Worm (Caenorhabditis elegans) whole organism, L3 larva: ENCODE results near the gene dhhc-9.

Experiments used
- R02D3.7 ChIP-seq: fragments of 150-350 bp; optimal IDR thresholded peaks from 2 replicates; lab custom pipeline; 2014; ENCODE audit warnings: missing biosample characterization, missing genetic modification characterization
- aly-2 ChIP-seq: fragments of 150-350 bp; optimal IDR thresholded peaks from 2 replicates; lab custom pipeline; 2014; ENCODE audit warnings: missing biosample characterization, missing genetic modification characterization
- ama-1 ChIP-seq: fragments of 150-350 bp; optimal IDR thresholded peaks from 2 replicates; lab custom pipeline; 2018
- ceh-16 ChIP-seq: sonication (generic microtip); optimal IDR thresholded peaks from 2 replicates; lab custom pipeline; 2017; ENCODE audit warnings: missing biosample characterization, missing genetic modification characterization
- ceh-28 ChIP-seq: fragments of 150-350 bp; optimal IDR thresholded peaks from 2 replicates; lab custom pipeline; 2014; ENCODE audit warnings: missing biosample characterization, missing genetic modification reagents, missing genetic modification characterization
- ceh-82 ChIP-seq: fragments of 150-350 bp; optimal IDR thresholded peaks from 2 replicates; lab custom pipeline; 2014; ENCODE audit warnings: missing biosample characterization, missing genetic modification characterization
- ceh-9 ChIP-seq: sonication (generic microtip); optimal IDR thresholded peaks from 2 replicates; lab custom pipeline; 2018; ENCODE audit warnings: missing biosample characterization, missing genetic modification characterization
- daf-12 ChIP-seq: fragments of 150-350 bp; optimal IDR thresholded peaks from 2 replicates; lab custom pipeline; 2014; ENCODE audit warnings: missing biosample characterization, missing genetic modification reagents, missing genetic modification characterization
- egl-5 ChIP-seq: fragments of 150-350 bp; optimal IDR thresholded peaks from 2 replicates; lab custom pipeline; 2017; ENCODE audit warnings: missing biosample characterization, missing genetic modification reagents, missing genetic modification characterization, inconsistent platforms
- elt-1 ChIP-seq: fragments of 150-350 bp; optimal IDR thresholded peaks from 2 replicates; lab custom pipeline; 2014; ENCODE audit warnings: missing biosample characterization, missing genetic modification characterization
- elt-2 ChIP-seq: sonication (generic microtip); optimal IDR thresholded peaks from 2 replicates; lab custom pipeline; 2016; ENCODE audit warnings: missing genetic modification reagents, mild to moderate bottlenecking, missing genetic modification characterization, missing compliant biosample characterization
- eor-1 ChIP-seq, 2 experiments: fragments of 150-350 bp; optimal IDR thresholded peaks; 2 replicates each; lab custom pipeline; 2014 to 2018; ENCODE audit warnings: missing biosample characterization in 2 of 2, missing genetic modification characterization in 2 of 2
- fkh-10 ChIP-seq: sonication (generic microtip); optimal IDR thresholded peaks from 2 replicates; lab custom pipeline; 2017; ENCODE audit warnings: missing biosample characterization, missing genetic modification reagents, missing genetic modification characterization
- fkh-2 ChIP-seq: fragments of 150-350 bp; optimal IDR thresholded peaks from 2 replicates; lab custom pipeline; 2014; ENCODE audit warnings: missing biosample characterization, missing genetic modification reagents, missing genetic modification characterization
- fos-1 ChIP-seq: fragments of 150-350 bp; optimal IDR thresholded peaks from 2 replicates; lab custom pipeline; 2014; ENCODE audit warnings: missing biosample characterization, missing genetic modification characterization
- hmg-11 ChIP-seq: sonication (generic microtip); optimal IDR thresholded peaks from 2 replicates; lab custom pipeline; 2016; ENCODE audit warnings: missing genetic modification characterization, missing compliant biosample characterization
- jun-1 ChIP-seq: fragments of 150-350 bp; optimal IDR thresholded peaks from 2 replicates; lab custom pipeline; 2014; ENCODE audit warnings: missing biosample characterization, missing genetic modification reagents, missing genetic modification characterization
- lin-15B ChIP-seq: fragments of 150-350 bp; optimal IDR thresholded peaks from 2 replicates; lab custom pipeline; 2014; ENCODE audit warnings: missing biosample characterization, missing genetic modification characterization
- lin-39 ChIP-seq: fragments of 150-350 bp; optimal IDR thresholded peaks from 2 replicates; lab custom pipeline; 2018; ENCODE audit warnings: missing biosample characterization, missing genetic modification reagents, missing genetic modification characterization
- mdl-1 ChIP-seq: fragments of 150-350 bp; optimal IDR thresholded peaks from 2 replicates; lab custom pipeline; 2014; ENCODE audit warnings: missing biosample characterization, missing genetic modification characterization
- nfya-1 ChIP-seq: sonication (generic microtip); optimal IDR thresholded peaks from 2 replicates; lab custom pipeline; 2017; ENCODE audit warnings: missing genetic modification characterization, mild to moderate bottlenecking, missing compliant biosample characterization, antibody characterized with exemption, moderate library complexity; ENCODE audit not compliant: insufficient read depth
- nhr-11 ChIP-seq: fragments of 150-350 bp; optimal IDR thresholded peaks from 2 replicates; lab custom pipeline; 2014; ENCODE audit warnings: missing biosample characterization, missing genetic modification characterization
- nhr-12 ChIP-seq: fragments of 150-350 bp; optimal IDR thresholded peaks from 2 replicates; lab custom pipeline; 2014; ENCODE audit warnings: missing biosample characterization, missing genetic modification characterization
- nhr-23 ChIP-seq: fragments of 150-350 bp; optimal IDR thresholded peaks from 2 replicates; lab custom pipeline; 2014; ENCODE audit warnings: missing biosample characterization, missing genetic modification reagents, missing genetic modification characterization
- nhr-25 ChIP-seq: sonication (generic microtip); optimal IDR thresholded peaks from 2 replicates; lab custom pipeline; 2017; ENCODE audit warnings: missing biosample characterization, missing genetic modification characterization
- nhr-28 ChIP-seq: fragments of 150-350 bp; optimal IDR thresholded peaks from 2 replicates; lab custom pipeline; 2014; ENCODE audit warnings: missing biosample characterization, missing genetic modification characterization
- nhr-43 ChIP-seq: sonication (generic microtip); optimal IDR thresholded peaks from 2 replicates; lab custom pipeline; 2016; ENCODE audit warnings: mild to moderate bottlenecking, missing genetic modification characterization, missing compliant biosample characterization; ENCODE audit not compliant: poor library complexity, severe bottlenecking
- nhr-76 ChIP-seq: fragments of 150-350 bp; sonication (generic microtip); optimal IDR thresholded peaks from 5 replicates; lab custom pipeline; 2014; ENCODE audit warnings: missing biosample characterization, missing genetic modification characterization
- nhr-77 ChIP-seq: fragments of 150-350 bp; optimal IDR thresholded peaks from 2 replicates; lab custom pipeline; 2014; ENCODE audit warnings: missing biosample characterization, missing genetic modification characterization
- pha-4 ChIP-seq: fragments of 150-350 bp; optimal IDR thresholded peaks from 2 replicates; lab custom pipeline; 2014; ENCODE audit warnings: missing biosample characterization, missing genetic modification reagents, missing genetic modification characterization
- pqm-1 ChIP-seq: fragments of 150-350 bp; optimal IDR thresholded peaks from 2 replicates; lab custom pipeline; 2017; ENCODE audit warnings: missing biosample characterization, missing genetic modification characterization, inconsistent platforms
- sea-2 ChIP-seq: fragments of 150-350 bp; sonication (generic microtip); optimal IDR thresholded peaks from 4 replicates; lab custom pipeline; 2014; ENCODE audit warnings: missing biosample characterization, missing genetic modification reagents, missing genetic modification characterization
- skn-1 ChIP-seq: fragments of 150-350 bp; optimal IDR thresholded peaks from 2 replicates; lab custom pipeline; 2014; ENCODE audit warnings: missing biosample characterization, missing genetic modification characterization
- snpc-4 ChIP-seq: fragments of 150-350 bp; optimal IDR thresholded peaks from 2 replicates; lab custom pipeline; 2014; ENCODE audit warnings: missing biosample characterization, missing genetic modification characterization
- tbx-2 ChIP-seq: sonication (generic microtip); optimal IDR thresholded peaks from 2 replicates; lab custom pipeline; 2016; ENCODE audit warnings: mild to moderate bottlenecking, missing genetic modification characterization, missing compliant biosample characterization
- unc-39 ChIP-seq: sonication (generic microtip); optimal IDR thresholded peaks from 4 replicates; lab custom pipeline; 2017; ENCODE audit warnings: missing biosample characterization, missing genetic modification characterization
- zag-1 ChIP-seq: fragments of 150-350 bp; optimal IDR thresholded peaks from 2 replicates; lab custom pipeline; 2014; ENCODE audit warnings: missing biosample characterization, missing genetic modification characterization
- ztf-11 ChIP-seq: fragments of 150-350 bp; optimal IDR thresholded peaks from 2 replicates; lab custom pipeline; 2014; ENCODE audit warnings: missing biosample characterization, missing genetic modification characterization
- ztf-4 ChIP-seq: fragments of 150-350 bp; optimal IDR thresholded peaks from 2 replicates; lab custom pipeline; 2014; ENCODE audit warnings: missing biosample characterization, missing genetic modification characterization

Gene dhhc-9

DNA sequence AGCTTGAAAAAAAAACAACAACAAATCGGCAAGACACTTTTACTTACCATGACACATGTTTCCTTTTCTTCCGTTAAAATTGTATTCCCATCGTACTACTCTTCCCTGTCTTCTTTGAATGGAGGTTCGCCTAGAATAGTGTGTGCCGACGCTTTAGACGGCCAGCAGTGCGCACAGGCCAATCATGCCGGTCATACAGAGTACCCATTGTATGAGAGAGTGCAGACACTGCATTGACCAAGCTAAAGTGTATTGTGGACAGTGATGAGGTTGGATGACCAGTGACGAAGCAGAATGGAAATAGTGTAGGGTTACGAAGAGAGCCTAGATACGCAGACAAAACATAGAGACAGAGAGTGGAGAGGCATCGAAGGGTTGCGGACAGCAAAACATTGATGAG, at the start of gene dhhc-9:
Gene dhhc-9, minus strand, starts transcription at position 154 of the 400 bp plus-strand sequence.
- no peak for TF ChIP-seq nhr-28 (tag; lab: Kevin White, UChicago)
- TF ChIP-seq snpc-4 (tag; lab: Kevin White, UChicago) = peak; percentile 53
- no peak for TF ChIP-seq fkh-10 (GFP tag; lab: Kevin White, UChicago)
- TF ChIP-seq elt-1 = no peak
- no peak for TF ChIP-seq tbx-2 (tag; lab: Kevin White, UChicago)
- TF ChIP-seq daf-12 (tag; lab: Kevin White, UChicago) = no peak
- TF ChIP-seq pha-4 = peak; percentile 5
- no peak for TF ChIP-seq egl-5 (tag; lab: Kevin White, UChicago)
- peak; percentile 22 for TF ChIP-seq lin-15B (tag; lab: Kevin White, UChicago)
- no peak for TF ChIP-seq nhr-11
- no peak for TF ChIP-seq ceh-9
- no peak for TF ChIP-seq nhr-12 (tag; lab: Kevin White, UChicago)
- TF ChIP-seq ceh-16 (tag; lab: Kevin White, UChicago) = no peak
- peak; percentile 15 for TF ChIP-seq jun-1 (tag; lab: Kevin White, UChicago)
- peak; percentile 41 for TF ChIP-seq nhr-43 (tag; lab: Kevin White, UChicago)
- TF ChIP-seq pqm-1 (tag; lab: Kevin White, UChicago) = peak; percentile 23
- peak; percentile 39 for TF ChIP-seq nhr-23
- TF ChIP-seq fkh-2 = no peak
- no peak for TF ChIP-seq ama-1 (lab: Kevin White, UChicago)
- TF ChIP-seq fos-1 = no peak
- no peak for TF ChIP-seq ztf-11 (tag; lab: Kevin White, UChicago)
- TF ChIP-seq zag-1 = no peak
- TF ChIP-seq unc-39 (tag; lab: Kevin White, UChicago) = no peak
- TF ChIP-seq hmg-11 (tag; lab: Kevin White, UChicago) = peak; percentile 97
- no peak for TF ChIP-seq nhr-76 (tag; lab: Kevin White, UChicago)
- TF ChIP-seq lin-39 (tag; lab: Kevin White, UChicago) = peak; percentile 61
- TF ChIP-seq nfya-1 = peak; percentile 81
- TF ChIP-seq mdl-1 (tag; lab: Kevin White, UChicago) = no peak
- no peak for TF ChIP-seq aly-2 (tag; lab: Kevin White, UChicago)
- TF ChIP-seq ztf-4 (tag; lab: Kevin White, UChicago) = no peak
- TF ChIP-seq skn-1 (tag; lab: Kevin White, UChicago) = no peak
- no peak for TF ChIP-seq sea-2 (GFP tag; lab: Kevin White, UChicago)
- no peak for TF ChIP-seq nhr-77 (tag; lab: Kevin White, UChicago)
- TF ChIP-seq elt-2 (tag; lab: Kevin White, UChicago) = peak; percentile 17
- peak; percentile 64 for TF ChIP-seq nhr-25 (tag; lab: Kevin White, UChicago)
- TF ChIP-seq eor-1 (tag; optimal IDR thresholded peaks at IDR 0.05; lab: Kevin White, UChicago) = no peak
- no peak for TF ChIP-seq R02D3.7 (tag; lab: Kevin White, UChicago)

DNA sequence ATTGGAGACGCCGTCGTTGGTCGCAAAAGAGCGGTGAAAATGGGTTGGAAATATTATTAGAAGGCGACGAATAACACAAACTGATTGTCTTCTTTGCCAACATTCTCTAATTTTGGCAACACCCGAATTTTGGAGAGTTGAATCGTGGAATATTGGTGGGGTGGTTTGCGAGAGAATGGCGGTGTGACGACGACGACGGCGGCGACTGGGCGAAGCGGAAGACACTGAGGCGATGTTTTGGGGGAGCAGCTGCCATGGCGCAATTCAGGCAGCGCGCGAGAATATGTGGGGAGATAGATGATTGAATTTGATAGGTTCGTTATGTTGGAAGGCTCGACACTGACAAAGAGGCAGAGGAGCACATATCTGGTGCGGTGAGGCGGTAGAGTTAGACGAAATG, 49.2 kb upstream of the dhhc-9 start:
- TF ChIP-seq lin-15B (tag; lab: Kevin White, UChicago) = no peak
- no peak for TF ChIP-seq nhr-76 (tag; lab: Kevin White, UChicago)
- TF ChIP-seq ztf-4 (tag; lab: Kevin White, UChicago) = no peak
- no peak for TF ChIP-seq nhr-28 (tag; lab: Kevin White, UChicago)
- no peak for TF ChIP-seq snpc-4 (tag; lab: Kevin White, UChicago)
- TF ChIP-seq ceh-9 = no peak
- TF ChIP-seq nhr-25 (tag; lab: Kevin White, UChicago) = no peak
- TF ChIP-seq elt-2 (tag; lab: Kevin White, UChicago) = no peak
- no peak for TF ChIP-seq unc-39 (tag; lab: Kevin White, UChicago)
- no peak for TF ChIP-seq zag-1
- TF ChIP-seq ceh-82 (tag; lab: Kevin White, UChicago) = no peak
- TF ChIP-seq nhr-12 (tag; lab: Kevin White, UChicago) = no peak
- no peak for TF ChIP-seq nhr-77 (tag; lab: Kevin White, UChicago)
- TF ChIP-seq aly-2 (tag; lab: Kevin White, UChicago) = no peak
- no peak for TF ChIP-seq hmg-11 (tag; lab: Kevin White, UChicago)
- no peak for TF ChIP-seq sea-2 (GFP tag; lab: Kevin White, UChicago)
- TF ChIP-seq ceh-28 = no peak
- no peak for TF ChIP-seq ceh-16 (tag; lab: Kevin White, UChicago)
- no peak for TF ChIP-seq jun-1 (tag; lab: Kevin White, UChicago)

DNA sequence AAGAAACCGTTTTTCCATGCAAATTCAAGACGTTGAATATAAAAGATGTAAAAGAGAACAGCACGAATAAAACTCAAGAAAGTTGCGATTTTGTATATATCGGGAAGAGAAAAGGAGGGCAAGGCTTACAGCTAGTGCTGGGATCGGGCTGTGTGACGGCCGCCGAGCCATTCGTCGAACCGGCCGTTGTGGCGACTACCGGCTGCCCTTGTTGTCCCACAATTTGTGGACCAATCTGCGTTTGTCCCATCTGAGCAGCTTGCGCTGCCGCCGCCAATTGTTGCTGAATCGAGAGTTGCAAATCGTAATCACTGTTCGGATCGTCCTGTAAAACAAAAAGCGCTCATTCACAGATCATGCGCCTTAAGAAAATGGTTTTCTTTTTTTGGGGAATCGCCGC, 45.4 kb upstream of the dhhc-9 start:
- no peak for TF ChIP-seq ceh-28
- no peak for TF ChIP-seq aly-2 (tag; lab: Kevin White, UChicago)
